Fruit fly (Drosophila melanogaster) whole organism, larva: ENCODE measurements around the gene fru.

Experiments used
- noc ChIP-seq: fragments of 200-800 bp; sonication (Bioruptor generic); optimal IDR thresholded peaks from 3 replicates; lab custom pipeline; 2019; ENCODE audit warnings: missing biosample characterization, mild to moderate bottlenecking, missing genetic modification characterization, moderate library complexity

The fru gene

DNA sequence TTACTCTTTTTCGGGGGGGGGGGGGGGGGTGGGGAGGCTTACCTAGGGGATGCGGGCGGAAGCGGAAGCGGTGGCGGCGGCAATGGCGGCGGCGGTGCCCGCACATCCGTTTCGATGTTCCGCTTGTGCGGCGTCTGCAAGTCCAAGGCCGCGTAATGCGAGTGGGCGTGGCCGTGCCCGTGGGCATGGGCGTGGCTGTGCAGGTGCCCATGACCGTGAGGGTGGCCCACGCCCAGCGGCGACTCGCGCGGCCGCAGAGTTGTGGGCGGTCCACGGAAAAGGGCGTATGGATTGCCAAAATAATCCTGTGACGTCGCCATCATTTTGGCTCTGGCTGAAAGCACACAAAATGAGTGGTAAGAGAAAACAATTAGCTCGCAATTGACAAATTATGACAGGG is 30.4 kb downstream of the fru start:
- TF ChIP-seq noc (tag; lab: Kevin White, UChicago) = no peak

DNA sequence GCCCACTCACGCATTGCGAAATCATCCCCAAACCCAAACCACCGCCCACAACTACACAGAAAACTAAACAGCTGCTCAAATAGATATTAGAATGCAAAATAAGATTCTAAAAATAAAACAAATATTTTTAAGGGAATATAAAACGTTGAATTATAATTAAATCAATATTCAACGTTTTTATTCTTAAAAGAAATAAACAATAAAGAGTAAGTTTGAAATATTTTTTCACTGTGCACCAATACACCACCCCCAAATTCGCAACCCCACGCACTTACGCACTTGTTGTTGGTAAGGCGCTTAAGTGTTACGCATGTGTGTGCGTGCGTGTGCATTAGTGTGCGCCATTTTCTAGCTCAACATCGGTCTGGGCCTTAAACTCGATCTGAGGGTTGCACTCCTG is 37.0 kb downstream of the fru start:
- no peak for TF ChIP-seq noc (tag; lab: Kevin White, UChicago)

dm6 chr3R:18507710-18508109 is 37.7 kb downstream of the fru start:
- no peak for TF ChIP-seq noc (tag; lab: Kevin White, UChicago)

- TF ChIP-seq noc (tag; lab: Kevin White, UChicago) = no peak
These were observed 46.0 kb downstream of the fru start for dm6 chr3R:18499338-18499737.

DNA sequence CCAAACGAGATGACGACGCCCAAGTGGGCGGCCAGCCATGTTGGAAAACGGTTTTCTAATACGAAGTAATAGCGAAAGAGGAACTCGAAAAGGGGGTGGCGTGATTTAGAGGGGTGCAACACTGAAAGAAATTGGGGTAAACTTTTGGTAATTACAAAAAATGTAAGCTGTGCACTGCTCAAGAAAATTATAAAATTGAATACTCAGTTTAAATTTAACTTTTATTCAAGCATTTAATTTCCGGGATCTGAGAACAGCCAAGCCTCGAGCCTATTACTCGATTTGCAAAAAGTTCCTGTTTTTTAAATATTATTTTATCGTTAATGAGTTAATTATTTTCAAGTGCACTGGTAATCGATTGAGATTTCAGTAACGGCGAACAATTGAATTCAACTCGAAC is 51.6 kb downstream of the fru start:
- TF ChIP-seq noc (tag; lab: Kevin White, UChicago) = no peak

DNA sequence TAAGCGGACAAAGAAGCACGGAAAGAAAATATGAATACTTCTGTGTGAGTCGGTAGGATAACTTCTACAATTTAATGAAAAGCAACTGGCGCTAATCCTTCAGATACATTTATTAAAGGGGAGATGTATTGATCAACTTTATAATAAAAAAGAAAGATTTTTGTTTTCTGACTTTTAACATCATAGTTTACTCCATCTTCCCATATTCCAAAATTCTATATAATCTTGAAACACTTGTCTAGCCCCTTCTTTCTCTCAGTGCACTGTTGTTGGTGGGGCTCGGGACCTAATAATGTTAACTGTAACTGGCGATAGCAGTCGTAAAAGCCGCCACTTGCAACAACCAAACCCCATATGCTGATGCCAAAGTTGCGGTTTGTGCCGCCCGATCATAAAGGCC is 53.5 kb downstream of the fru start:
- no peak for TF ChIP-seq noc (tag; lab: Kevin White, UChicago)

- no peak for TF ChIP-seq noc (tag; lab: Kevin White, UChicago)
These were observed 54.3 kb downstream of the fru start for dm6 chr3R:18491113-18491512.

DNA sequence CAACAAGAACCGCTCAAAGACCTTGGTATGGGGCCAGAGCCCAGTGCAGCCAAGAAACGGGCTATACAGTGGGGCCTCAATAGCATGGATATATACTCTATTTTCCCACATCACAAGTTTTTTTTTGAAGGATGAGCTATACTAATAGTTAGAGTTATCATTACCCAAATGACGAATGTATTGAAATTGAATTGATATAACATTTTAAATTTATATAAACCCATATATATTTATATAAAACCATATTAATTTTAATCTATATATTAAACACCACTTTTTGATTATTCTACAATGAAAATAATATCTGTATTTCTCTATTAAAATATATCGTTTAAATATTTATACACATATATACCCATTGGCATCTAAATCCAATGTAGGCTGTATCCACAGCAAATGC is 54.9 kb downstream of the fru start:
- TF ChIP-seq noc (tag; lab: Kevin White, UChicago) = no peak

- no peak for TF ChIP-seq noc (tag; lab: Kevin White, UChicago)
These were observed 57.4 kb downstream of the fru start for dm6 chr3R:18487808-18488548.

DNA sequence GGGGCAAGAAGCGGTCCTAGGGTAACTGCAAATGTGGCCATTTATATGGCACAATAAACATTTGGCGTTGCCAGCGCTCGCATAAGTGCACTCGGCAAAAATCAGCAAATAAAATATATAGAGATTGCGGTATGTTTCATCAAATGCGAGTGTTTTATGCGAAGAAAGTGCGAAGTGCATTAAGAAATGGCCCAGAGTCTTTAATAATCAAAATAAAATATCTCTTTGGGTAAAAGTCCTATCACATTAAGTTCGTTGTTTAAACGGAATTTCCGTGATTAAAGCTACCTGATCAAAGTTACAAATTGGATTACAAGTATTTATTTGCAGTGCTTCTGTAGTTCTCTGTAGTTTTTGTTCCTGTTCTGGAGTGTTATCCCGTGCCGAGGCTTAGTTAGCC is 59.2 kb downstream of the fru start:
- no peak for TF ChIP-seq noc (tag; lab: Kevin White, UChicago)

dm6 chr3R:18485271-18485670 is 60.1 kb downstream of the fru start:
- TF ChIP-seq noc (tag; lab: Kevin White, UChicago) = no peak

- TF ChIP-seq noc (tag; lab: Kevin White, UChicago) = no peak
These were observed 63.8 kb downstream of the fru start for dm6 chr3R:18481604-18482003.

- TF ChIP-seq noc (tag; lab: Kevin White, UChicago) = peak; percentile 34
These were observed 64.5 kb downstream of the fru start for dm6 chr3R:18480714-18481418.

dm6 chr3R:18473900-18474299 is 71.5 kb downstream of the fru start:
- no peak for TF ChIP-seq noc (tag; lab: Kevin White, UChicago)

DNA sequence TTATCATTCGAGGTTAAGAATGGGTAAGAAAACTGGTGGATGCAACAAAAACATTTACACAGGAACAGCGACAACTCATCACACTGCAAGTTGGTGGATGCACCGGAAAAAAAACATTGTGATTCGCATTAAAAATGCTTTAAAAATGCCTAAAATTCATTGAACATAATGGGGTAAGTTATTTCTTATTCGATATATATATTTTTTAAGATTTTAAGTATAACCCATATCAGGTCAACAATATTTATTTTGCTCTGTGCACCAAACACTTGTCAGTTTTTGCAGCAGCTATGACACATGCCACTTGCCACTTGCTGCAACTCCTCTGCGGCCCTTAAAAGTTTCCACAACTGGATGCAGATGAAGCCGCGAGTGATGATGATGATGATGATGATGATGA is 75.9 kb downstream of the fru start:
- no peak for TF ChIP-seq noc (tag; lab: Kevin White, UChicago)

DNA sequence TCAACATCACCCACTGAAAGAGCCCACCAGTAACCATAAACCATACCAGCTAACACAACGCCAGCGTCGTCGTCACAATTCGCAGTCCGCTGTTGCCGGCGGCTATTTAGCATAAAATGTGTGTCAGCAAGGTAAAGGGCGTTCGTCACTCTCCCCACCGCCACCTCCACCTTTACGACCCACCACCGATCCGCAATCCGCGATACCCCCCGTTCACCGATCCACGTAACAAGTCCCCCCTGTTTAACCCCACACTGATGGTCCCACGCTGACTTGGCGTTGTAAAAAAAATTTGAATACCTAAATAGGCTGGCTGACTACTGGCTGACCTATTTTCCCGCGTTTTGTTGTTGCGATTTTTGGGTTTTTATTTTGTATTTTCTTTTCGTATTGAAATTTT is 76.8 kb downstream of the fru start:
- no peak for TF ChIP-seq noc (tag; lab: Kevin White, UChicago)

dm6 chr3R:18458912-18459311 is 86.5 kb downstream of the fru start:
- TF ChIP-seq noc (tag; lab: Kevin White, UChicago) = no peak
